Fruit fly (Drosophila melanogaster) whole organism, embryonic: ENCODE data around the gene CG14971.
A peak's percentile ranks its signal among the peaks of the same experiment; 100 is the strongest.

ENCODE experiments used
- ATbp ChIP-seq: fragments of 200-800 bp; sonication (Bioruptor generic); optimal IDR thresholded peaks from 2 replicates; lab custom pipeline; 2017; ENCODE audit warnings: missing biosample characterization, mild to moderate bottlenecking, missing genetic modification characterization, missing genetic modification reagents
- Antp ChIP-seq: fragments of 200-800 bp; sonication (Bioruptor generic); optimal IDR thresholded peaks from 3 replicates; lab custom pipeline; 2016; ENCODE audit warnings: missing biosample characterization, missing genetic modification characterization
- Atf6 ChIP-seq: fragments of 200-800 bp; sonication (Bioruptor generic); IDR thresholded peaks from 2 replicates; pipeline ENCODE4 v1.3.6; 2022; ENCODE audit warnings: missing biosample characterization, missing genetic modification characterization
- Blimp-1 ChIP-seq: fragments of 200-800 bp; sonication (Bioruptor generic); optimal IDR thresholded peaks from 3 replicates; lab custom pipeline; 2018; ENCODE audit warnings: missing biosample characterization, missing genetic modification characterization, mild to moderate bottlenecking, moderate library complexity, missing genetic modification reagents
- CG10431 ChIP-seq: fragments of 200-800 bp; sonication (Bioruptor generic); optimal IDR thresholded peaks from 3 replicates; lab custom pipeline; 2018; ENCODE audit warnings: missing biosample characterization, mild to moderate bottlenecking, missing genetic modification characterization
- CG12744 ChIP-seq: fragments of 200-800 bp; sonication (Bioruptor generic); optimal IDR thresholded peaks from 2 replicates; lab custom pipeline; 2016; ENCODE audit warnings: missing biosample characterization, missing genetic modification characterization
- CG13287 ChIP-seq: fragments of 200-800 bp; sonication (Bioruptor generic); IDR thresholded peaks from 2 replicates; pipeline ENCODE4 v1.3.6; 2022; ENCODE audit warnings: missing biosample characterization, missing genetic modification characterization; ENCODE audit not compliant: partially characterized antibody
- CG14050 ChIP-seq: fragments of 200-800 bp; sonication (Bioruptor generic); IDR thresholded peaks from 3 replicates; pipeline ENCODE4 v1.3.6; 2022; ENCODE audit warnings: missing biosample characterization, missing genetic modification characterization
- CG15073 ChIP-seq: fragments of 200-800 bp; sonication (Bioruptor generic); optimal IDR thresholded peaks from 2 replicates; lab custom pipeline; 2016; ENCODE audit warnings: missing biosample characterization, missing genetic modification characterization
- CG16779 ChIP-seq: fragments of 200-800 bp; sonication (Bioruptor generic); IDR thresholded peaks from 2 replicates; pipeline ENCODE4 v1.3.6; 2022; ENCODE audit warnings: missing biosample characterization, missing genetic modification characterization
- CG17186 ChIP-seq: fragments of 200-800 bp; sonication (Bioruptor generic); optimal IDR thresholded peaks from 3 replicates; lab custom pipeline; 2017; ENCODE audit warnings: missing biosample characterization, missing genetic modification reagents, missing genetic modification characterization
- CG17359 ChIP-seq: fragments of 200-800 bp; sonication (Bioruptor generic); optimal IDR thresholded peaks from 3 replicates; lab custom pipeline; 2018; ENCODE audit warnings: missing biosample characterization, mild to moderate bottlenecking, missing genetic modification characterization, moderate library complexity
- CG17802 ChIP-seq: fragments of 200-800 bp; sonication (Bioruptor generic); optimal IDR thresholded peaks from 2 replicates; lab custom pipeline; 2018; ENCODE audit warnings: missing biosample characterization, mild to moderate bottlenecking, missing genetic modification characterization, moderate library complexity
- CG18619 ChIP-seq: fragments of 200-800 bp; sonication (Bioruptor generic); optimal IDR thresholded peaks from 3 replicates; lab custom pipeline; 2017; ENCODE audit warnings: missing biosample characterization, mild to moderate bottlenecking, missing genetic modification characterization
- CG4854 ChIP-seq: fragments of 200-800 bp; sonication (Bioruptor generic); optimal IDR thresholded peaks from 2 replicates; lab custom pipeline; 2016; ENCODE audit warnings: missing biosample characterization, missing genetic modification characterization, inconsistent platforms
- CG5180 ChIP-seq: fragments of 200-800 bp; sonication (Bioruptor generic); optimal IDR thresholded peaks from 3 replicates; lab custom pipeline; 2017; ENCODE audit warnings: missing biosample characterization, missing genetic modification characterization, mild to moderate bottlenecking, moderate library complexity, missing genetic modification reagents
- CG6175 ChIP-seq: fragments of 200-800 bp; sonication (Bioruptor generic); IDR thresholded peaks from 3 replicates; pipeline ENCODE4 v1.3.6; 2022; ENCODE audit warnings: missing biosample characterization, missing genetic modification characterization
- CG6683 ChIP-seq: fragments of 200-800 bp; sonication (Bioruptor generic); optimal IDR thresholded peaks from 2 replicates; lab custom pipeline; 2017; ENCODE audit warnings: missing biosample characterization, mild to moderate bottlenecking, missing genetic modification characterization, missing genetic modification reagents
- CG6813 ChIP-seq: fragments of 200-800 bp; sonication (Bioruptor generic); optimal IDR thresholded peaks from 2 replicates; lab custom pipeline; 2017; ENCODE audit warnings: missing biosample characterization, missing genetic modification characterization, mild to moderate bottlenecking, moderate library complexity, missing genetic modification reagents
- CG8924 ChIP-seq: fragments of 200-800 bp; optimal IDR thresholded peaks from 3 replicates; lab custom pipeline; 2019; ENCODE audit warnings: missing biosample characterization, mild to moderate bottlenecking, missing genetic modification characterization, moderate library complexity
- CG9817 ChIP-seq: fragments of 200-800 bp; sonication (Bioruptor generic); optimal IDR thresholded peaks from 2 replicates; lab custom pipeline; 2018; ENCODE audit warnings: missing biosample characterization, mild to moderate bottlenecking, missing genetic modification characterization, moderate library complexity
- Dp ChIP-seq: fragments of 200-800 bp; sonication (Bioruptor generic); optimal IDR thresholded peaks from 2 replicates; lab custom pipeline; 2018; ENCODE audit warnings: missing biosample characterization, mild to moderate bottlenecking, missing genetic modification characterization, moderate library complexity
- E2f1 ChIP-seq: fragments of 200-800 bp; sonication (Bioruptor generic); IDR thresholded peaks from 2 replicates; pipeline ENCODE4 v1.3.6; 2022; ENCODE audit warnings: missing biosample characterization, missing genetic modification characterization
- GATAe ChIP-seq: fragments of 200-800 bp; sonication (Bioruptor generic); conservative IDR thresholded peaks from 2 replicates; pipeline ENCODE4 v1.3.6; 2022; ENCODE audit warnings: missing biosample characterization, missing genetic modification characterization
- HLH4C ChIP-seq: fragments of 200-800 bp; sonication (Bioruptor generic); IDR thresholded peaks from 3 replicates; pipeline ENCODE4 v1.3.6; 2022; ENCODE audit warnings: missing biosample characterization, missing genetic modification characterization; ENCODE audit not compliant: partially characterized antibody
- Hr78 ChIP-seq, 2 experiments: fragments of 200-800 bp in 1 of 2; fragments of >200 bp in 1 of 2; sonication (Bioruptor generic) in 1 of 2; optimal IDR thresholded peaks; 2 replicates each; lab custom pipeline; 2017 to 2019; ENCODE audit warnings: missing biosample characterization in 2 of 2, missing genetic modification characterization in 2 of 2, mild to moderate bottlenecking in 1 of 2, moderate library complexity in 1 of 2
- Lim3 ChIP-seq: fragments of 200-800 bp; sonication (Bioruptor generic); IDR thresholded peaks from 2 replicates; pipeline ENCODE4 v1.3.6; 2022; ENCODE audit warnings: missing biosample characterization, missing genetic modification characterization
- Oli ChIP-seq: fragments of 200-800 bp; sonication (Bioruptor generic); optimal IDR thresholded peaks from 2 replicates; lab custom pipeline; 2018; ENCODE audit warnings: missing biosample characterization, mild to moderate bottlenecking, missing genetic modification characterization, moderate library complexity
- Pdp1 ChIP-seq, 2 experiments: fragments of 200-800 bp; sonication (Bioruptor generic); optimal IDR thresholded peaks; 3 replicates each; lab custom pipeline; 2016; ENCODE audit warnings: missing biosample characterization in 2 of 2, missing genetic modification characterization in 2 of 2, mild to moderate bottlenecking in 1 of 2, moderate library complexity in 1 of 2
- Ravus ChIP-seq: fragments of 200-800 bp; sonication (Bioruptor generic); IDR thresholded peaks from 2 replicates; pipeline ENCODE4 v1.3.6; 2022; ENCODE audit warnings: missing biosample characterization, missing genetic modification characterization
- Xrp1 ChIP-seq: fragments of 200-800 bp; sonication (Bioruptor generic); IDR thresholded peaks from 2 replicates; pipeline ENCODE4 v1.3.6; 2022; ENCODE audit warnings: missing biosample characterization, missing genetic modification characterization
- aop ChIP-seq: fragments of 200-800 bp; sonication (Bioruptor generic); IDR thresholded peaks from 2 replicates; pipeline ENCODE4 v1.3.6; 2022; ENCODE audit warnings: missing biosample characterization, missing genetic modification characterization
- ara ChIP-seq: fragments of 200-800 bp; sonication (Bioruptor generic); IDR thresholded peaks from 2 replicates; pipeline ENCODE4 v1.3.6; 2022; ENCODE audit warnings: missing biosample characterization, missing genetic modification characterization
- ewg ChIP-seq: fragments of 200-800 bp; sonication (Bioruptor generic); optimal IDR thresholded peaks from 3 replicates; lab custom pipeline; 2017; ENCODE audit warnings: mild to moderate bottlenecking, missing biosample characterization, missing genetic modification reagents, missing genetic modification characterization
- ftz-f1 ChIP-seq: fragments of 200-800 bp; sonication (Bioruptor generic); optimal IDR thresholded peaks from 2 replicates; lab custom pipeline; 2016; ENCODE audit warnings: missing biosample characterization, missing genetic modification characterization
- kni ChIP-seq: fragments of 200-800 bp; sonication (Bioruptor generic); optimal IDR thresholded peaks from 3 replicates; lab custom pipeline; 2017; ENCODE audit warnings: mild to moderate bottlenecking, missing biosample characterization, missing genetic modification reagents, missing genetic modification characterization
- knrl ChIP-seq: fragments of 200-800 bp; sonication (Bioruptor generic); IDR thresholded peaks from 3 replicates; pipeline ENCODE4 v1.3.6; 2022; ENCODE audit warnings: missing biosample characterization, missing genetic modification characterization; ENCODE audit not compliant: partially characterized antibody
- nmo ChIP-seq: fragments of 200-800 bp; sonication (Bioruptor generic); optimal IDR thresholded peaks from 2 replicates; lab custom pipeline; 2018; ENCODE audit warnings: missing biosample characterization, mild to moderate bottlenecking, missing genetic modification characterization, moderate library complexity
- org-1 ChIP-seq: fragments of 200-800 bp; sonication (Bioruptor generic); optimal IDR thresholded peaks from 2 replicates; lab custom pipeline; 2017; ENCODE audit warnings: missing biosample characterization, missing genetic modification characterization
- pb ChIP-seq: fragments of 200-800 bp; sonication (Bioruptor generic); optimal IDR thresholded peaks from 3 replicates; lab custom pipeline; 2016; ENCODE audit warnings: missing biosample characterization, missing genetic modification characterization
- pita ChIP-seq: fragments of 200-800 bp; sonication (Bioruptor generic); optimal IDR thresholded peaks from 2 replicates; lab custom pipeline; 2017; ENCODE audit warnings: missing biosample characterization, mild to moderate bottlenecking, missing genetic modification characterization
- rib ChIP-seq: fragments of 200-800 bp; sonication (Bioruptor generic); IDR thresholded peaks from 2 replicates; pipeline ENCODE4 v1.3.6; 2022; ENCODE audit warnings: missing biosample characterization, missing genetic modification characterization
- run ChIP-seq: fragments of 200-800 bp; sonication (Bioruptor generic); optimal IDR thresholded peaks from 3 replicates; lab custom pipeline; 2018; ENCODE audit warnings: missing biosample characterization, mild to moderate bottlenecking, missing genetic modification characterization
- sens-2 ChIP-seq: fragments of 200-800 bp; sonication (Bioruptor generic); IDR thresholded peaks from 2 replicates; pipeline ENCODE4 v1.3.6; 2022; ENCODE audit warnings: missing biosample characterization, missing genetic modification characterization
- sisA ChIP-seq: fragments of 200-800 bp; sonication (Bioruptor generic); IDR thresholded peaks from 2 replicates; pipeline ENCODE4 v1.3.6; 2022; ENCODE audit warnings: missing biosample characterization, missing genetic modification characterization
- wdn ChIP-seq: fragments of 200-800 bp; sonication (Bioruptor generic); IDR thresholded peaks from 2 replicates; pipeline ENCODE4 v1.3.6; 2022; ENCODE audit warnings: missing biosample characterization, missing genetic modification characterization
- z ChIP-seq: fragments of 200-800 bp; sonication (Bioruptor generic); IDR thresholded peaks from 3 replicates; pipeline ENCODE4 v1.3.6; 2022; ENCODE audit warnings: missing biosample characterization, missing genetic modification characterization

CG14971 gene

DNA sequence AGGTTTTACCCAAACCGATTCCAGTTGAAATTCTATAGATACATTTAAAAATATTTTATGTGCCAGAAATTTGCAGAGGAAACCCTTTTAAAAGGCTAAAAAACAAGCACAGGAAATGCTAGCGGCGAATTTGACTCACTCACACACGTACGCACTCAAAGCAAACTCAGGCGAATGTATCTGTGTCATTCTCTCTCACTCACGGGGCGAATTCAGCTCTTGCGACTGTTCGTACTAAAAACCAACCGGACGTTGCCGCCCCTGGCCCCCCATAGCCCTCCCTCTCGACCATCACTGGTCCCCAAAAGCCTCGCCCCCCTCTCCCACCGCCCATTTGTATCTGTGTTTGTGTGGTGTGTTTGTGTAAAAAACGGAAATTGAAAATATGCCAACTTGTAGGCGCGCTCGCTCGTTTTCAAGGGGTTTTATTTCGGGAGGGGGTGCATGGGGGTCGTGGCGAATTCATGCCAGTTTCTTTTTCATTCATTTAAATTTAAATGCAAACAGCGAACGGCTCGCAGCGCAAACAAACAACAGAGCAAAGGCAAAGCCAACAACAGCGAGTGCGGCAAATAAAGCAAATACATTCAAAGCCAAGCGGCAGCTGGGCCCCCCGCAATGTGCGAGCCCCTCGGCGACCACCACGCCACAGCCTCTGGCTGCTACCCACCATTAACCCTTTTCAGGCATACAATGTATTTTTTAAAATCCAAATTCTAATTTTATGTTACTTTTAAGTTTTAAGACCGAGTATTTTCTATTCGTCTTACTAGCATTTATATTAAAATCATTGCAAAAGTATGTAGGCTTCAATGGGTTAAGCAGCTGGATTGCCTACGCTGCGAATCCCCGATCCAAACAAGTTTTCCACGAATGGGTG, 52.7 kb downstream of the CG14971 start (continued):
- TF ChIP-seq z: peak; percentile 91
- peak; percentile 76 for TF ChIP-seq CG14050
- peak; percentile 57 for TF ChIP-seq CG8924
- peak in 1 of 2 experiments; percentile 44 for TF ChIP-seq Hr78 (GFP tag; optimal IDR thresholded peaks at IDR 0.05; lab: Kevin White, UChicago)
- peak; percentile 90 for TF ChIP-seq rib
- TF ChIP-seq ewg: peak; percentile 19
- peak; percentile 51 for TF ChIP-seq nmo (GFP tag; lab: Kevin White, UChicago)
- TF ChIP-seq Atf6 (GFP tag; lab: Robert Waterston, UW): peak; percentile 80
- TF ChIP-seq Xrp1: peak; percentile 73
- peak; percentile 94 for TF ChIP-seq kni
- TF ChIP-seq GATAe (GFP tag; lab: Robert Waterston, UW): peak; percentile 51
- TF ChIP-seq CG17802 (tag; lab: Kevin White, UChicago): no peak
- no peak for TF ChIP-seq CG15073 (GFP tag; lab: Kevin White, UChicago)
- TF ChIP-seq CG10431: peak; percentile 27
- TF ChIP-seq Blimp-1 (GFP tag; lab: Kevin White, UChicago): peak; percentile 39
- no peak for TF ChIP-seq Antp (GFP tag; lab: Kevin White, UChicago)
- peak; percentile 86 for TF ChIP-seq ATbp (GFP tag; lab: Kevin White, UChicago)
- 0 out of 3 replicates have a peak, but pooled peaks have one; percentile 13 for TF ChIP-seq HLH4C (GFP tag; lab: Robert Waterston, UW)
- peak; percentile 74 for TF ChIP-seq CG18619
- TF ChIP-seq Oli: peak; percentile 69
- TF ChIP-seq run (tag; lab: Kevin White, UChicago): peak; percentile 27
- TF ChIP-seq CG6813: peak; percentile 80
- TF ChIP-seq pb (GFP tag; lab: Kevin White, UChicago): peak; percentile 45
- peak; percentile 26; the same call in 1 of the 2 replicates for TF ChIP-seq Lim3 (GFP tag; lab: Robert Waterston, UW)
- peak; percentile 74 for TF ChIP-seq CG16779 (GFP tag; lab: Robert Waterston, UW)
- no peak for TF ChIP-seq Dp (GFP tag; lab: Kevin White, UChicago)
- TF ChIP-seq Ravus: peak; percentile 58
- TF ChIP-seq E2f1 (GFP tag; lab: Robert Waterston, UW): peak; percentile 85
- peak; percentile 47 for TF ChIP-seq CG4854
- no peak for TF ChIP-seq pita (GFP tag; lab: Kevin White, UChicago)
- TF ChIP-seq Pdp1 (GFP tag; optimal IDR thresholded peaks at IDR 0.05; lab: Kevin White, UChicago): peak; percentile 43 to 52
- TF ChIP-seq sisA (GFP tag; lab: Robert Waterston, UW): peak; percentile 68; the same call in 1 of the 2 replicates
- TF ChIP-seq CG12744 (GFP tag; lab: Kevin White, UChicago): peak; percentile 1
- peak; percentile 78 for TF ChIP-seq ara (GFP tag; lab: Robert Waterston, UW)
- peak; percentile 9 for TF ChIP-seq CG17186
- peak; percentile 52 for TF ChIP-seq org-1 (GFP tag; lab: Kevin White, UChicago)
- peak; percentile 58; the same call in 1 of the 2 replicates for TF ChIP-seq sens-2
- peak; percentile 79; the same call in 2 of the 3 replicates for TF ChIP-seq CG6175 (GFP tag; lab: Robert Waterston, UW)
- TF ChIP-seq CG6683 (GFP tag; lab: Kevin White, UChicago): peak; percentile 67
- TF ChIP-seq CG5180 (GFP tag; lab: Kevin White, UChicago): peak; percentile 72
- TF ChIP-seq CG13287 (GFP tag; lab: Robert Waterston, UW): no peak; the same call in 1 of the 2 replicates
- peak; percentile 78 for TF ChIP-seq wdn
- peak; percentile 100 for TF ChIP-seq aop (GFP tag; lab: Robert Waterston, UW)
- TF ChIP-seq knrl (GFP tag; lab: Robert Waterston, UW): peak; percentile 46; the same call in 2 of the 3 replicates
- peak; percentile 19 for TF ChIP-seq ftz-f1 (GFP tag; lab: Kevin White, UChicago)
- peak; percentile 84 for TF ChIP-seq CG17359 (tag; lab: Kevin White, UChicago)
- TF ChIP-seq CG9817 (tag; lab: Kevin White, UChicago): peak; percentile 54
